Worm (Caenorhabditis elegans) whole organism, L3 larva: Measurements from ENCODE around the gene oac-49.

Experiments used
- R02D3.7 ChIP-seq: fragments of 150-350 bp; optimal IDR thresholded peaks from 2 replicates; lab custom pipeline; 2014; ENCODE audit warnings: missing biosample characterization, missing genetic modification characterization
- ZK546.5 ChIP-seq: sonication (generic microtip); optimal IDR thresholded peaks from 2 replicates; lab custom pipeline; 2017; ENCODE audit warnings: missing biosample characterization, missing genetic modification characterization
- ama-1 ChIP-seq: fragments of 150-350 bp; optimal IDR thresholded peaks from 2 replicates; lab custom pipeline; 2018
- pha-4 ChIP-seq: fragments of 150-350 bp; optimal IDR thresholded peaks from 2 replicates; lab custom pipeline; 2014; ENCODE audit warnings: missing biosample characterization, missing genetic modification reagents, missing genetic modification characterization
- pqm-1 ChIP-seq: fragments of 150-350 bp; optimal IDR thresholded peaks from 2 replicates; lab custom pipeline; 2017; ENCODE audit warnings: missing biosample characterization, missing genetic modification characterization, inconsistent platforms
- snpc-4 ChIP-seq: fragments of 150-350 bp; optimal IDR thresholded peaks from 2 replicates; lab custom pipeline; 2014; ENCODE audit warnings: missing biosample characterization, missing genetic modification characterization

DNA sequence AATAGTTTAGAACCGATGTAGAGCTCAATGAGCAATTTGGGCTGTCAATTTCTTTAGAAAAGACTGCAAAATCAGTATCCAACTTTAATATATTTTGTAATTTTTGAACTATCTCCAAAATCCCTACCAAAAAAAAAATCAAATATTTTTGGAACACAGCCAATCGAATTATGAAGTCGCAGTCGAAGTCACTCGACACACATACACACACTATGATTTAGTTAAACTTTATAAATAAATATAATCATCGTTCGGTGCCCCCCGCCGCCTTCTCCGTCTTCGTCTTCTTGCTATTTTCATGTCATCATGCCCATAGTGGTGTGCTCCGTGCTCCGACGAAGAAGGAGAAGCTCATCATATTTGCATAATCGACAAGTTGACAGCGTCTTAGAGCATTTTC, 40.7 kb upstream of the oac-49 start:
- no peak for TF ChIP-seq R02D3.7 (tag; lab: Kevin White, UChicago)
- TF ChIP-seq ZK546.5 (tag; lab: Kevin White, UChicago), result no peak
- no peak for TF ChIP-seq pha-4 (tag; lab: Kevin White, UChicago)
- no peak for TF ChIP-seq ama-1
- no peak for TF ChIP-seq snpc-4 (tag; lab: Kevin White, UChicago)
- no peak for TF ChIP-seq pqm-1
